Fruit fly (Drosophila melanogaster) whole organism, embryonic: ENCODE measurements around the gene Rpp14b.

ENCODE experiments used
- Abd-B ChIP-seq: fragments of 200-800 bp; sonication (Bioruptor generic); optimal IDR thresholded peaks from 2 replicates; lab custom pipeline; 2018; ENCODE audit warnings: missing biosample characterization, mild to moderate bottlenecking, missing genetic modification characterization, moderate library complexity
- Adf1 ChIP-seq: fragments of 200-800 bp; sonication (Bioruptor generic); IDR thresholded peaks from 2 replicates; pipeline ENCODE4 v1.3.6; 2022; ENCODE audit warnings: missing biosample characterization, missing genetic modification characterization
- Asciz ChIP-seq: fragments of 200-800 bp; sonication (Bioruptor generic); optimal IDR thresholded peaks from 2 replicates; lab custom pipeline; 2017; ENCODE audit warnings: missing biosample characterization, mild to moderate bottlenecking, missing genetic modification characterization, missing genetic modification reagents
- Atf6 ChIP-seq: fragments of 200-800 bp; sonication (Bioruptor generic); IDR thresholded peaks from 2 replicates; pipeline ENCODE4 v1.3.6; 2022; ENCODE audit warnings: missing biosample characterization, missing genetic modification characterization
- Awh ChIP-seq: fragments of 200-800 bp; sonication (Bioruptor generic); IDR thresholded peaks from 2 replicates; pipeline ENCODE4, ENCODE4 v1.3.6; 2022; ENCODE audit warnings: missing biosample characterization, missing genetic modification characterization
- Bteb2 ChIP-seq: fragments of 200-800 bp; sonication (Bioruptor generic); optimal IDR thresholded peaks from 2 replicates; lab custom pipeline; 2016; ENCODE audit warnings: missing biosample characterization, missing genetic modification characterization
- C15 ChIP-seq: fragments of 200-800 bp; sonication (Bioruptor generic); IDR thresholded peaks from 3 replicates; pipeline ENCODE4 v1.3.6; 2022; ENCODE audit warnings: missing biosample characterization, missing genetic modification characterization
- CG10147 ChIP-seq: fragments of 200-800 bp; sonication (Bioruptor generic); optimal IDR thresholded peaks from 2 replicates; lab custom pipeline; 2019; ENCODE audit warnings: missing biosample characterization, mild to moderate bottlenecking, missing genetic modification characterization, moderate library complexity
- CG12155 ChIP-seq: fragments of 200-800 bp; sonication (Bioruptor generic); optimal IDR thresholded peaks from 3 replicates; lab custom pipeline; 2016; ENCODE audit warnings: missing biosample characterization, missing genetic modification characterization
- CG12744 ChIP-seq: fragments of 200-800 bp; sonication (Bioruptor generic); optimal IDR thresholded peaks from 2 replicates; lab custom pipeline; 2016; ENCODE audit warnings: missing biosample characterization, missing genetic modification characterization
- CG12769 ChIP-seq: fragments of 200-800 bp; sonication (Bioruptor generic); optimal IDR thresholded peaks from 2 replicates; lab custom pipeline; 2019; ENCODE audit warnings: missing biosample characterization, mild to moderate bottlenecking, missing genetic modification characterization, moderate library complexity
- CG12942 ChIP-seq: fragments of 200-800 bp; sonication (Bioruptor generic); optimal IDR thresholded peaks from 3 replicates; lab custom pipeline; 2016; ENCODE audit warnings: missing biosample characterization, missing genetic modification characterization
- CG13287 ChIP-seq: fragments of 200-800 bp; sonication (Bioruptor generic); IDR thresholded peaks from 2 replicates; pipeline ENCODE4 v1.3.6; 2022; ENCODE audit warnings: missing biosample characterization, missing genetic modification characterization; ENCODE audit not compliant: partially characterized antibody
- CG14050 ChIP-seq: fragments of 200-800 bp; sonication (Bioruptor generic); IDR thresholded peaks from 3 replicates; pipeline ENCODE4 v1.3.6; 2022; ENCODE audit warnings: missing biosample characterization, missing genetic modification characterization
- CG14667 ChIP-seq: fragments of 200-800 bp; sonication (Bioruptor generic); IDR thresholded peaks from 2 replicates; pipeline ENCODE4 v1.3.6; 2022; ENCODE audit warnings: missing biosample characterization, missing genetic modification characterization
- CG1529 ChIP-seq: fragments of 200-800 bp; sonication (Bioruptor generic); optimal IDR thresholded peaks from 3 replicates; lab custom pipeline; 2018; ENCODE audit warnings: missing biosample characterization, missing genetic modification characterization
- CG15696 ChIP-seq: fragments of 200-800 bp; sonication (Bioruptor generic); optimal IDR thresholded peaks from 2 replicates; lab custom pipeline; 2019; ENCODE audit warnings: missing biosample characterization, mild to moderate bottlenecking, missing genetic modification characterization, moderate library complexity
- CG18011 ChIP-seq: fragments of 200-800 bp; sonication (Bioruptor generic); optimal IDR thresholded peaks from 2 replicates; lab custom pipeline; 2017; ENCODE audit warnings: missing biosample characterization, missing genetic modification characterization, mild to moderate bottlenecking, moderate library complexity, missing genotype
- CG1832 ChIP-seq: fragments of 200-800 bp; sonication (Bioruptor generic); optimal IDR thresholded peaks from 2 replicates; lab custom pipeline; 2017; ENCODE audit warnings: missing biosample characterization, mild to moderate bottlenecking, missing genetic modification characterization, inconsistent platforms
- CG3065 ChIP-seq: fragments of 200-800 bp; sonication (Bioruptor generic); optimal IDR thresholded peaks from 2 replicates; lab custom pipeline; 2016; ENCODE audit warnings: missing biosample characterization, missing genetic modification characterization
- CG3407 ChIP-seq: fragments of 200-800 bp; sonication (Bioruptor generic); optimal IDR thresholded peaks from 2 replicates; lab custom pipeline; 2018; ENCODE audit warnings: missing biosample characterization, mild to moderate bottlenecking, missing genetic modification characterization
- CG42726 ChIP-seq: fragments of 200-800 bp; sonication (Bioruptor generic); IDR thresholded peaks from 2 replicates; pipeline ENCODE4 v1.3.6; 2022; ENCODE audit warnings: missing biosample characterization, missing genetic modification characterization; ENCODE audit not compliant: partially characterized antibody
- CG4617 ChIP-seq: fragments of 200-800 bp; sonication (Bioruptor generic); optimal IDR thresholded peaks from 3 replicates; lab custom pipeline; 2016; ENCODE audit warnings: missing biosample characterization, missing genetic modification characterization, borderline replicate concordance
- CG4854 ChIP-seq: fragments of 200-800 bp; sonication (Bioruptor generic); optimal IDR thresholded peaks from 2 replicates; lab custom pipeline; 2016; ENCODE audit warnings: missing biosample characterization, missing genetic modification characterization, inconsistent platforms
- CG5953 ChIP-seq: fragments of 200-800 bp; sonication (Bioruptor generic); IDR thresholded peaks from 2 replicates; pipeline ENCODE4 v1.3.6; 2022; ENCODE audit warnings: missing biosample characterization, missing genetic modification characterization
- CG8089 ChIP-seq: fragments of 200-800 bp; sonication (Bioruptor generic); optimal IDR thresholded peaks from 3 replicates; lab custom pipeline; 2016; ENCODE audit warnings: missing biosample characterization, missing genetic modification characterization
- Dek ChIP-seq: fragments of 200-800 bp; sonication (Bioruptor generic); optimal IDR thresholded peaks from 3 replicates; lab custom pipeline; 2019; ENCODE audit warnings: missing biosample characterization, mild to moderate bottlenecking, missing genetic modification characterization, moderate library complexity
- Dip2 ChIP-seq: fragments of 200-800 bp; sonication (Bioruptor generic); IDR thresholded peaks from 2 replicates; pipeline ENCODE4 v1.3.6; 2022; ENCODE audit warnings: missing biosample characterization, missing genetic modification characterization
- E2f1 ChIP-seq: fragments of 200-800 bp; sonication (Bioruptor generic); IDR thresholded peaks from 2 replicates; pipeline ENCODE4 v1.3.6; 2022; ENCODE audit warnings: missing biosample characterization, missing genetic modification characterization
- HHEX ChIP-seq: fragments of 200-800 bp; sonication (Bioruptor generic); optimal IDR thresholded peaks from 3 replicates; lab custom pipeline; 2017; ENCODE audit warnings: missing biosample characterization, mild to moderate bottlenecking, missing genetic modification characterization, missing genetic modification reagents
- Hey ChIP-seq: fragments of 200-800 bp; sonication (Bioruptor generic); optimal IDR thresholded peaks from 3 replicates; lab custom pipeline; 2018; ENCODE audit warnings: missing biosample characterization, mild to moderate bottlenecking, missing genetic modification characterization
- Scr ChIP-seq: fragments of 200-800 bp; sonication (Bioruptor generic); IDR thresholded peaks from 2 replicates; pipeline ENCODE4 v1.3.6; 2022; ENCODE audit warnings: missing biosample characterization, missing genetic modification characterization; ENCODE audit not compliant: partially characterized antibody
- Sry-δ ChIP-seq: fragments of 200-800 bp; sonication (Bioruptor generic); optimal IDR thresholded peaks from 2 replicates; lab custom pipeline; 2016; ENCODE audit warnings: missing biosample characterization, missing genetic modification characterization
- az2 ChIP-seq: fragments of 200-800 bp; sonication (Bioruptor generic); optimal IDR thresholded peaks from 3 replicates; lab custom pipeline; 2016; ENCODE audit warnings: missing biosample characterization, missing genetic modification characterization
- bsh ChIP-seq, 2 experiments: fragments of 200-800 bp; sonication (Bioruptor generic); optimal IDR thresholded peaks; 2 replicates each; lab custom pipeline; 2017 to 2018; ENCODE audit warnings: mild to moderate bottlenecking in 2 of 2, missing biosample characterization in 2 of 2, missing genetic modification characterization in 2 of 2, moderate library complexity in 1 of 2
- cas ChIP-seq: fragments of 200-800 bp; sonication (Bioruptor generic); IDR thresholded peaks from 2 replicates; pipeline ENCODE4 v1.3.6; 2022; ENCODE audit warnings: missing biosample characterization, missing genetic modification characterization
- cg ChIP-seq: fragments of 200-800 bp; sonication (Bioruptor generic); optimal IDR thresholded peaks from 3 replicates; lab custom pipeline; 2019; ENCODE audit warnings: missing biosample characterization, mild to moderate bottlenecking, missing genetic modification characterization, moderate library complexity
- chn ChIP-seq: fragments of 200-800 bp; sonication (Bioruptor generic); optimal IDR thresholded peaks from 2 replicates; lab custom pipeline; 2016; ENCODE audit warnings: missing biosample characterization, missing genetic modification characterization
- emc ChIP-seq: fragments of 200-800 bp; sonication (Bioruptor generic); optimal IDR thresholded peaks from 2 replicates; lab custom pipeline; 2016; ENCODE audit warnings: missing biosample characterization, missing genetic modification characterization
- hth ChIP-seq: fragments of >200 bp; optimal IDR thresholded peaks from 2 replicates; lab custom pipeline; 2017; ENCODE audit warnings: inconsistent platforms
- inv ChIP-seq: fragments of 200-800 bp; sonication (Bioruptor generic); IDR thresholded peaks from 2 replicates; pipeline ENCODE4 v1.3.6; 2022; ENCODE audit warnings: missing biosample characterization, missing genetic modification characterization; ENCODE audit not compliant: partially characterized antibody
- kni ChIP-seq: fragments of 200-800 bp; sonication (Bioruptor generic); optimal IDR thresholded peaks from 3 replicates; lab custom pipeline; 2017; ENCODE audit warnings: mild to moderate bottlenecking, missing biosample characterization, missing genetic modification reagents, missing genetic modification characterization
- nmo ChIP-seq: fragments of 200-800 bp; sonication (Bioruptor generic); optimal IDR thresholded peaks from 2 replicates; lab custom pipeline; 2018; ENCODE audit warnings: missing biosample characterization, mild to moderate bottlenecking, missing genetic modification characterization, moderate library complexity
- p53 ChIP-seq: fragments of 200-800 bp; sonication (Bioruptor generic); optimal IDR thresholded peaks from 2 replicates; lab custom pipeline; 2016; ENCODE audit warnings: missing biosample characterization, missing genetic modification characterization
- pita ChIP-seq: fragments of 200-800 bp; sonication (Bioruptor generic); optimal IDR thresholded peaks from 2 replicates; lab custom pipeline; 2017; ENCODE audit warnings: missing biosample characterization, mild to moderate bottlenecking, missing genetic modification characterization
- psq ChIP-seq: fragments of 200-800 bp; sonication (Bioruptor generic); optimal IDR thresholded peaks from 2 replicates; lab custom pipeline; 2017; ENCODE audit warnings: missing biosample characterization, missing genetic modification characterization
- sens-2 ChIP-seq: fragments of 200-800 bp; sonication (Bioruptor generic); IDR thresholded peaks from 2 replicates; pipeline ENCODE4 v1.3.6; 2022; ENCODE audit warnings: missing biosample characterization, missing genetic modification characterization
- so ChIP-seq: fragments of 200-800 bp; sonication (Bioruptor generic); IDR thresholded peaks from 3 replicates; pipeline ENCODE4 v1.3.6; 2022; ENCODE audit warnings: missing biosample characterization, missing genetic modification characterization
- tin ChIP-seq: fragments of 200-800 bp; sonication (Bioruptor generic); optimal IDR thresholded peaks from 3 replicates; lab custom pipeline; 2016; ENCODE audit warnings: missing biosample characterization, missing genetic modification characterization
- z ChIP-seq: fragments of 200-800 bp; sonication (Bioruptor generic); IDR thresholded peaks from 3 replicates; pipeline ENCODE4 v1.3.6; 2022; ENCODE audit warnings: missing biosample characterization, missing genetic modification characterization

Gene Rpp14b

dm6 chr3R:30043139-30043744 is 12.5 kb upstream of the Rpp14b start, which contains the start of gene Sry-delta (continued):
- TF ChIP-seq CG42726 (GFP tag; lab: Robert Waterston, UW) (peak; percentile 46; the same call in 1 of the 2 replicates), tin (GFP tag; lab: Kevin White, UChicago) (peak; percentile 91), E2f1 (GFP tag; lab: Robert Waterston, UW) (peak; percentile 67), CG4617 (GFP tag; lab: Kevin White, UChicago) (peak; percentile 98), HHEX (GFP tag; lab: Kevin White, UChicago) (peak; percentile 73), hth (lab: Kevin White, UChicago) (no peak), Sry-δ (GFP tag; lab: Kevin White, UChicago) (peak; percentile 99), Scr (peak; percentile 76), cas (GFP tag; lab: Robert Waterston, UW) (peak; percentile 74), CG3065 (GFP tag; lab: Kevin White, UChicago) (peak; percentile 45), az2 (peak; percentile 72), so (GFP tag; lab: Robert Waterston, UW) (no peak), CG4854 (GFP tag; lab: Kevin White, UChicago) (peak; percentile 69), CG13287 (GFP tag; lab: Robert Waterston, UW) (peak; percentile 89), Bteb2 (GFP tag; lab: Kevin White, UChicago) (peak; percentile 74), CG1529 (GFP tag; lab: Kevin White, UChicago) (no peak), CG12942 (GFP tag; lab: Kevin White, UChicago) (peak; percentile 86), Abd-B (GFP tag; lab: Kevin White, UChicago) (peak; percentile 86), Asciz (GFP tag; lab: Kevin White, UChicago) (no peak), z (GFP tag; lab: Robert Waterston, UW) (no peak), Adf1 (peak; percentile 55; the same call in 1 of the 2 replicates), CG10147 (GFP tag; lab: Kevin White, UChicago) (peak; percentile 67), CG14667 (peak; percentile 93), kni (GFP tag; lab: Kevin White, UChicago) (peak; percentile 17), CG8089 (GFP tag; lab: Kevin White, UChicago) (peak; percentile 70), Hey (no peak), CG5953 (GFP tag; lab: Robert Waterston, UW) (0 out of 2 replicates have a peak, but pooled peaks have one; percentile 23), C15 (no peak), CG12769 (no peak), CG1832 (GFP tag; lab: Kevin White, UChicago) (no peak), CG12744 (GFP tag; lab: Kevin White, UChicago) (peak; percentile 55), pita (GFP tag; lab: Kevin White, UChicago) (no peak), CG12155 (GFP tag; lab: Kevin White, UChicago) (peak; percentile 81), psq (peak; percentile 60), CG18011 (GFP tag; lab: Kevin White, UChicago) (peak; percentile 72), Atf6 (peak; percentile 80), CG15696 (tag; lab: Kevin White, UChicago) (peak; percentile 60), p53 (GFP tag; lab: Kevin White, UChicago) (peak; percentile 87), CG3407 (no peak), sens-2 (GFP tag; lab: Robert Waterston, UW) (peak; percentile 61; the same call in 1 of the 2 replicates), chn (GFP tag; lab: Kevin White, UChicago) (peak; percentile 85), inv (GFP tag; lab: Robert Waterston, UW) (peak; percentile 66; the same call in 1 of the 2 replicates), cg (no peak), Awh (no peak), Dek (peak; percentile 83), Dip2 (GFP tag; lab: Robert Waterston, UW) (no peak), CG14050 (GFP tag; lab: Robert Waterston, UW) (peak; percentile 47; the same call in 2 of the 3 replicates), bsh (GFP tag; optimal IDR thresholded peaks at IDR 0.05; lab: Kevin White, UChicago) (peak in 1 of 2 experiments; percentile 58), nmo (GFP tag; lab: Kevin White, UChicago) (peak; percentile 81), emc (peak; percentile 80)
